Worm (Caenorhabditis elegans) whole organism, L4/young adult: Measurements from ENCODE around the gene W08E12.7.
"Not testable (repeated sequence)": the region's sequence is repeated elsewhere in the genome, so short reads cannot be mapped to it uniquely, and the experiment has no call there.

Experiments
- W03F9.2 ChIP-seq: fragments of 150-350 bp; optimal IDR thresholded peaks from 2 replicates; lab custom pipeline; 2014; ENCODE audit warnings: missing biosample characterization, missing genetic modification characterization
- dao-5 ChIP-seq: sonication (generic microtip); optimal IDR thresholded peaks from 2 replicates; lab custom pipeline; 2016; ENCODE audit warnings: missing genotype, missing genetic modification characterization, moderate library complexity, missing compliant biosample characterization
- him-1 ChIP-seq: sonication (generic microtip); optimal IDR thresholded peaks from 2 replicates; lab custom pipeline; 2016; ENCODE audit warnings: missing genotype, missing genetic modification reagents, missing genetic modification characterization, missing compliant biosample characterization

W08E12.7 gene

DNA sequence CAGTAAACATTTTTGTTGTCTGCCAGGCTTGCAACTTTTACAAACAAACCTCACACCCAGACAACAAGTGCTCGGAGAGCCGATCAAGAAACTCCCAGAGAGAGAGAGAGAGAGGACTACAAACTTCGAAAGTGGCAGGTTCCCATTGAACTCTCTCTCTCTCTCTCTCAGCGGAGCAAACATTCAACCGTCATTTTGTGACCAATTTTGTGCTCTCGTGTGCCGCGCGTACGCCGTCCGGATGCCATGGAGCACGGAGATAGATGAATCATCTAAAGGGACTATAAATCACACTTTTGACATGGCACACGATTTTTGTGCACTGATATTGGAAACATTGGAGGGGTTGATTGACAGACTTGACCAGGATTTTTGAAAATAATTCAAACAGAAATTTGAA, 13.9 kb downstream of the W08E12.7 start:
- no peak for TF ChIP-seq W03F9.2 (tag; lab: Kevin White, UChicago)
- no peak for TF ChIP-seq him-1 (tag; lab: Kevin White, UChicago)
- no peak for TF ChIP-seq dao-5 (tag; lab: Kevin White, UChicago)

DNA sequence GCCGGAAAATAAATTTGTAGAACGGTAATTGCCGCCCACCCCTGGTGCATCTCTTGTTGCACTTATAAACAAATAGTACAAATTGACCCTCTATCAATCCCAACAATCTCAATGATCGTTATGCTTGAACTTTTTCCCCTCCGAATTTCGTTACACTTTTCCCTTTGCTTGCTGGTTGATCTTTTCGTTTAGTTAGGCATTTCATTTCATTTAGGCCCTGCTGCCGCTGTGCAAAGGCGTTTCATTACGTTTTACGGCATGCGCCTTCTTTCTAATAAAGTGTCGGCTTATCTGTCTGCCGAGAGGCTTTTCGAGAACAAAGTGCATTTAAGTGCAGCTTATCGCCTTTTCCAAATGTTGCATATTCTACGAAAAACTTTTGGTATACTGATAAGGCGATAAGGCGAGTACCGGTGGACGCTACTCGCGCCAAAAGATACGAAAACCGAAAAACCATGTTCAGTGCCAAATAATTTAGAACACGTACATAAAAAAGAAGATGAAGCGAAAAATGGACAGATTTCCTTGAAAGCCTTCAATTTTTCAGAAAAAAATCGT, 15.8 kb downstream of the W08E12.7 start:
- TF ChIP-seq W03F9.2 (tag; lab: Kevin White, UChicago) (no peak), him-1 (tag; lab: Kevin White, UChicago) (no peak), dao-5 (tag; lab: Kevin White, UChicago) (no peak)

DNA sequence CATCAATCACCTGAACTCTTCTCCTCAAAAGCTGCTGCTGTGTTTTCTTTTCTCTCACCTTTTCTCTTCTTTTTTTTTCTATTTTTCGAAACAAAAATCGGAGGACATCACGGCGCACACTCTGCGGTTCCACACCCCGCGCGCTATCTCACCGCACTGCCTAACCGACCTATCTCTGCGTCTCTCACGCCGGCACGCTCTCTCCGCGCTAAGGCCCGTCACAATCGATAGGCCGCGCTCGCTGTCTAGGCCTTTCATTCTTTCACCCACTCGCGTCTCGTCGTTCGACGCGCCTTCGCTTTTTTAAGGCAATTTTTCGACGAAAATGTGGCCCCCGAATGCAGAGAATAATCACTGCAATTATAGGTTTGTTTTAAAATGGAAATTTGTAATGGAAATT, 16.3 kb downstream of the W08E12.7 start, which contains the start of gene zip-11:
TSS of gene zip-11 (plus strand) at position 34 of the 400 bp plus-strand sequence.
- TF ChIP-seq dao-5 (tag; lab: Kevin White, UChicago) (no peak), him-1 (tag; lab: Kevin White, UChicago) (no peak), W03F9.2 (tag; lab: Kevin White, UChicago) (no peak)

ce11 chrIV:3331758-3332157, 36.8 kb downstream of the W08E12.7 start, which contains the start of gene F42A6.5:
F42A6.5 (minus strand) TSS chrIV:3331858.
- not testable (repeated sequence) for TF ChIP-seq him-1, W03F9.2, dao-5 (tag; lab: Kevin White, UChicago)

DNA sequence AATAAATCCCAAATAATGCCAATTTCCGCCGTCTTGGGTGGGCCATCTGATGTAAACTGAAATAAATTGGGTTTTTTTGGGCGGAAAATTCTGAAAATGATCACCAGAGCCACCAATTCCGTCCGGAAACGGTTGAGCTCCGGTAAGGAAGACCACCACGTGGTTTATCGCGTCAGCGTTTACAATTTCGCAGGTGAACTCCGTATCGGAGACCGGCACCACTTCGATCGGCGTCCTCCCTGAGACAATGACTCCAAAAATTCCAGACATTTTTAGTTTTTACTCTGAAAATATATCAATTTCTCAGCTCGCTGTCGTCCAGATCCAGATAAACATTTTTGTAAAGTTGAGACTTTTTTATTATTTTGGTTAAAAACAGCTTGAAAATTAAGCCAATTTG, 41.6 kb downstream of the W08E12.7 start, which contains the start of gene F42A6.6:
TSS of gene F42A6.6 (minus strand) at position 289 of the 400 bp plus-strand sequence.
- TF ChIP-seq him-1 (tag; lab: Kevin White, UChicago), result no peak
- TF ChIP-seq W03F9.2 (tag; lab: Kevin White, UChicago), result peak; percentile 20
- no peak for TF ChIP-seq dao-5 (tag; lab: Kevin White, UChicago)

DNA sequence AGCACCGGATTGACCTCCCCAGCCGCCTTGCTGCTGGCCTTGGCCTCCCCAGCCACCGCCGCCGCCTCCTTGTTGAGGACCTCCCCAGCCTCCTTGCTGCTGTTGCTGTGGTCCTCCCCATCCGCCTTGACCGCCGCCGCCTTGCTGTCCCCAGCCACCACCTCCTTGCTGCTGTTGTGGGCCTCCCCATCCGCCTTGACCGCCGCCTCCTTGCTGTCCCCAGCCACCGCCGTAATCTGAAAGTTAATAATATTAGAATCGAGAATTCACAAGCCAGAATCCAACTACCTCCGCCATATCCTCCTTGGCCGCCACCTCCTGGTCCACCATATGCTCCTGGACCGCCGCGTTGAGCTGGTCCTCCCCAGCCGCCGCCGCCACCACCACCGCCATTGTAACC, 42.3 kb downstream of the W08E12.7 start:
- no peak for TF ChIP-seq W03F9.2 (tag; lab: Kevin White, UChicago)
- no peak for TF ChIP-seq dao-5 (tag; lab: Kevin White, UChicago)
- no peak for TF ChIP-seq him-1 (tag; lab: Kevin White, UChicago)

ce11 chrIV:3338176-3338575, 43.2 kb downstream of the W08E12.7 start:
- no peak for TF ChIP-seq dao-5 (tag; lab: Kevin White, UChicago)

DNA sequence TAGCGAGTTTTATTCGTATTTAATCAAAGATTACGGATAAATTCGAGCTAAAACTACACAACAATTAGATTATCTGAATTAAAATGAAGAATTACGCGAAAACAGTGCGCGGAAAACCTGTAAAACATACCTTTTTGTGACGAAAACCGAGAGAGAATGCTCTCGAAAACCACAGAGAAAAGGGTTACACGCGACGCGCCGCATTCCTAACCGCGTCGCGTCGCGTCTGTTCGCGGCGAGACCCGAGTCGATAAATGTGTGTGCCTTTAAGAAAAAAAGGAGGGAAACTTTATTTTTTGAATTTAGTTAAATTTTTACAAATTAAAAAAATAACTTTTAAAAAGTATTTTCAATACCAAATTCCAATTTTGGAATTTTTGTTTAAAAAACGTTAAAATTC, 43.7 kb downstream of the W08E12.7 start, which contains the start of gene hrpa-1:
TSS of gene hrpa-1 (minus strand) at position 192 of the 400 bp plus-strand sequence.
- TF ChIP-seq W03F9.2 (tag; lab: Kevin White, UChicago), result peak; percentile 78
- peak; percentile 47 for TF ChIP-seq him-1 (tag; lab: Kevin White, UChicago)
- TF ChIP-seq dao-5 (tag; lab: Kevin White, UChicago), result no peak

DNA sequence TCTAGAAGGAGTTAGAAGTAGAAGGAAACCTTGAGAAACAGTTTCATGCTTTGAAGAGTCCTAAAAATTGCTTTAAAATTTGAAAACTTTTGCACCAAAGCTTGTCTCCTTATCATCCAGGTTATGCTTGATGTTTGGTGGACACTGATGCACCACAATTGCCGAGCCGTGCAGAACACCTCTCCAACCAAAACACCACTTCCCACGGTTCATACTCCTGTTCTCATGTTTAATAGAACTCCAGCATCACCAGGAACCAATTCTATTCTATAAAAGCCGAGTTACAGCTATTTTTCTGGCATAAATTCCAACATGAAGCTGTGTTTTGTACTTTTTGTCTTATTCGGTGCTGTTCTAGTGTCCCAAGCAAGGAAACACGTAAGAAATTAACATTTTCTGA, 46.2 kb downstream of the W08E12.7 start, which contains the start of gene F42A6.2:
TSS of gene F42A6.2 (plus strand) at position 301 of the 400 bp plus-strand sequence.
- no peak for TF ChIP-seq dao-5 (tag; lab: Kevin White, UChicago)
- no peak for TF ChIP-seq him-1 (tag; lab: Kevin White, UChicago)
- no peak for TF ChIP-seq W03F9.2 (tag; lab: Kevin White, UChicago)

- no peak for TF ChIP-seq W03F9.2 (tag; lab: Kevin White, UChicago)
- TF ChIP-seq dao-5 (tag; lab: Kevin White, UChicago), result no peak
- TF ChIP-seq him-1 (tag; lab: Kevin White, UChicago), result no peak
Observed at ce11 chrIV:3345484-3345883, 50.5 kb downstream of the W08E12.7 start.
